Worm (Caenorhabditis elegans) whole organism, L1 larva: ENCODE results near the gene pygl-1.

Experiments used
- C04F5.9 ChIP-seq: sonication (generic microtip); optimal IDR thresholded peaks from 2 replicates; lab custom pipeline; 2016; ENCODE audit warnings: missing genetic modification characterization, missing compliant biosample characterization
- ceh-8 ChIP-seq: fragments of 200-800 bp; sonication (Bioruptor generic); optimal IDR thresholded peaks from 2 replicates; lab custom pipeline; 2018; ENCODE audit warnings: mild to moderate bottlenecking, missing genetic modification characterization, moderate library complexity, missing compliant biosample characterization
- ceh-82 ChIP-seq, 3 experiments: fragments of 150-350 bp in 1 of 3; sonication (generic microtip) in 2 of 3; optimal IDR thresholded peaks; 2 replicates each; lab custom pipeline; 2014 to 2017; ENCODE audit warnings: missing biosample characterization in 3 of 3, missing genetic modification characterization in 3 of 3
- efl-1 ChIP-seq, 4 experiments: fragments of 150-350 bp; optimal IDR thresholded peaks in 3 of 4; peaks in 1 of 4; 1 replicate in 1 of 4; 2 replicates in 3 of 4; lab custom pipeline; 2014; ENCODE audit warnings: missing biosample characterization in 2 of 4, missing genetic modification characterization in 2 of 4, missing genetic modification reagents in 2 of 4
- hlh-4 ChIP-seq: sonication (generic microtip); optimal IDR thresholded peaks from 2 replicates; lab custom pipeline; 2016; ENCODE audit warnings: mild to moderate bottlenecking, missing genetic modification characterization, missing compliant biosample characterization
- lin-14 ChIP-seq: fragments of 200-800 bp; sonication (Bioruptor generic); optimal IDR thresholded peaks from 2 replicates; lab custom pipeline; 2018; ENCODE audit warnings: mild to moderate bottlenecking, missing genetic modification characterization, moderate library complexity, missing compliant biosample characterization
- lsy-2 ChIP-seq, 2 experiments: fragments of 150-350 bp; optimal IDR thresholded peaks; 2 replicates each; lab custom pipeline; 2014; ENCODE audit warnings: missing biosample characterization in 2 of 2, missing genetic modification characterization in 2 of 2
- nhr-237 ChIP-seq: fragments of 150-350 bp; optimal IDR thresholded peaks from 2 replicates; lab custom pipeline; 2014; ENCODE audit warnings: missing biosample characterization, missing genetic modification characterization
- pag-3 ChIP-seq: sonication (generic microtip); optimal IDR thresholded peaks from 2 replicates; lab custom pipeline; 2017; ENCODE audit warnings: missing genetic modification characterization, mild to moderate bottlenecking, missing compliant biosample characterization, antibody characterized with exemption, borderline replicate concordance; ENCODE audit not compliant: insufficient read depth
- pqm-1 ChIP-seq: sonication (generic microtip); optimal IDR thresholded peaks from 3 replicates; lab custom pipeline; 2017; ENCODE audit warnings: missing biosample characterization, missing genetic modification characterization
- sptf-1 ChIP-seq: fragments of 150-350 bp; optimal IDR thresholded peaks from 2 replicates; lab custom pipeline; 2014; ENCODE audit warnings: missing biosample characterization, missing genetic modification characterization
- unc-62 ChIP-seq: fragments of 150-350 bp; optimal IDR thresholded peaks from 2 replicates; lab custom pipeline; 2014; ENCODE audit warnings: missing biosample characterization, missing genetic modification reagents, missing genetic modification characterization

DNA sequence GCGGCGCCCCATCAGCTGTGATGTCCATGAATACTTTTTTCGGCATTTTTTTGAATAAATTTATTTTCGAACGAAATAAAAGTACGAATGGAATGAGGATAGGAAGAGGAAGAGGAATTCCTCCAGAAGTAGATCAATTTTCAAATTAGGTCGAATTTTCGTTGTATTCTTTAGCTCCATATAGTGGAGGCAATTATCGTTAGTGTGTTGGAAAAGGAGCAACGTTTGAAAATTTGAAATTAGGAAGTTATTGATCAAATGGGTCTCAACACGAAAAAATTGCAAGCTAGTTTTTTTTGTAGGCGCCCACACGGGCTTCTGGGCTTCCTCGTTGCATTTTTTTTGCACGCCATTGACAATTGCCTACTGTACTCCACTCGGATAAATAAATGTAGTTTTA is 13.3 kb downstream of the pygl-1 start, which contains the start of gene T22F3.12:
- TF ChIP-seq ceh-82 (tag; optimal IDR thresholded peaks at IDR 0.05; lab: Kevin White, UChicago) = no peak
- no peak for TF ChIP-seq lsy-2 (tag; optimal IDR thresholded peaks at IDR 0.05; lab: Kevin White, UChicago)
- no peak for TF ChIP-seq nhr-237 (tag; lab: Kevin White, UChicago)
- TF ChIP-seq hlh-4 = no peak
- no peak for TF ChIP-seq unc-62 (GFP tag; lab: Kevin White, UChicago)
- TF ChIP-seq pqm-1 = no peak
- no peak for TF ChIP-seq pag-3 (tag; lab: Kevin White, UChicago)
- TF ChIP-seq C04F5.9 (tag; lab: Kevin White, UChicago) = no peak
- no peak for TF ChIP-seq lin-14 (GFP tag; lab: Kevin White, UChicago)
- no peak for TF ChIP-seq efl-1 (optimal IDR thresholded peaks at IDR 0.05; lab: Kevin White, UChicago)
- TF ChIP-seq efl-1 (GFP tag; optimal IDR thresholded peaks at IDR 0.05 in 1 of 2; lab: Kevin White, UChicago) = no peak
- TF ChIP-seq sptf-1 (tag; lab: Kevin White, UChicago) = no peak
- TF ChIP-seq ceh-8 = no peak
